Worm (Caenorhabditis elegans): ENCODE results near the gene ZK1290.14.

The ZK1290.14 gene

ce11 chrII:7560844-7561243, 5.5 kb upstream of the ZK1290.14 start:
- TF ChIP-seq him-1 (tag; optimal IDR thresholded peaks at IDR 0.05) (no peak), W03F9.2 (tag; optimal IDR thresholded peaks at IDR 0.05) (no peak), dao-5 (tag; optimal IDR thresholded peaks at IDR 0.05) (no peak)

ce11 chrII:7558864-7559263, 3.5 kb upstream of the ZK1290.14 start:
- TF ChIP-seq W03F9.2 (tag; optimal IDR thresholded peaks at IDR 0.05): no peak
- TF ChIP-seq dao-5 (tag; optimal IDR thresholded peaks at IDR 0.05): no peak
- TF ChIP-seq him-1 (tag; optimal IDR thresholded peaks at IDR 0.05): no peak

DNA sequence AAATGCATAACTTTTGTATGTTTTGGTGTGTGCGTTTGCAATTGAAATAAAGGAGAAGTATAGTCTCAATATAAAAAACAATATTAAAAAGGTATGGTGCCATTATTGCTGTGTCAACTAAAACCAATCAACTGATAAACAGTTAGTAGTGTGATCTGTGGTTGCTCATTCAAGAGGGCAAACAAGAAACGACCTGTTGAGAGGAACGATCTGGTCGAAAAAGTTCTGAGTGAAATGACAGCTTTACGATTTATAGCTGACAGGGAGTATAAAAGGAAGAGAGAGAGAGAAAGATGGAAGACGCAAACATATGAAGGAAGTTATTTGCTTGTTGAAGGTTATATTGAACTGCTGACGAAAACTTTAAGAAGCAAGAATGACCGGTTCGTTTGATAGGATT, 2.6 kb upstream of the ZK1290.14 start:
- TF ChIP-seq dao-5 (tag; optimal IDR thresholded peaks at IDR 0.05) (no peak), W03F9.2 (tag; optimal IDR thresholded peaks at IDR 0.05) (no peak), him-1 (tag; optimal IDR thresholded peaks at IDR 0.05) (no peak)

DNA sequence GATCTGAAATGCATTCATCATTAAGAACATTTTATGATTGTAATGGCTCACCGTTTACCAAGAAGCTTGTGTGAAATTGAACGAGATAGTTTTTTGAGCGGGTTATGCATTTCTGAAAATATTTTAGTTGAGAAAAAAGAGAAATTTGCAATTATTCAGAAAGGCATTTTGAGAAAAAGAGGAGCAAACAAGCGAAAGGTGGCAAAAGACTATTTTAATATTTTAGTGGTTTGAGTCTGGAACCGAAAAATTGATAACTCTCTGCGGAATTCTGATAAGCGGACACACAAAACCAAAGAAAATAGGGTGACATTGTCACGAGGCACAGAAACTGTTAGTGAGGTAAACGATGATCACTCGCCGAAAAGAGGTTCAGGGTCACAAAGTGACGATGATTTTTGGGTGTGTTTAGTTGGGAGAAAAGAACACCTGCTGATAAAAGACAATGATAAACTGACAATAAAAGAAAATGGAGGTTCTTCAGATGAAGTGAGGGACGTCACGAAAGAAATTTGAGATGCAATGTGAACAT, 610 bp downstream of the ZK1290.14 start:
- TF ChIP-seq him-1 (tag; optimal IDR thresholded peaks at IDR 0.05) (no peak), dao-5 (tag; optimal IDR thresholded peaks at IDR 0.05) (no peak), W03F9.2 (tag; optimal IDR thresholded peaks at IDR 0.05) (peak; percentile 11)

DNA sequence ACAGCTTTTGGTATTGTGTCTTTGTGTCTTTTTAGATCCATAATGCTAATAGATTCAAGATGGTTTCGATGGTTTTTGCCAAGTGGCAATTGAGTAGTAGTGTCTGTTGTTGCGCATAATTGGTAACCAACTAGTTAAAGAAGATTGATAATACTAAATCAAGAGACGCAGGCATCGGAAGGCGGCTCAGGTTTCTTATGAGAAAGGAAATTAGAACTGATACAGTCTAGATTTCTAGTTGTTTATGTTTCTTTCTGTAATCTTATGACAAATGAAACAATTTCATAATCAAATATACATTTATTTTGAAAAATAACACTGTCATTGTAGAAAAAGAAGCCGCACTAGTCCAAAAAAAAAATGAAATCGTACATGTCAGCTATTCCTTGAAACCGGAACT, 1.6 kb downstream of the ZK1290.14 start, which contains the start of gene ZK1290.10:
Gene ZK1290.10, minus strand, starts transcription at position 101 of the 400 bp plus-strand sequence.
- TF ChIP-seq him-1 (tag; optimal IDR thresholded peaks at IDR 0.05): no peak
- TF ChIP-seq dao-5 (tag; optimal IDR thresholded peaks at IDR 0.05): no peak
- no peak for TF ChIP-seq W03F9.2 (tag; optimal IDR thresholded peaks at IDR 0.05)

ce11 chrII:7549035-7549434, 6.4 kb downstream of the ZK1290.14 start, which contains the start of gene tph-1:
TSS of gene tph-1 (plus strand) at chrII:7549335.
- TF ChIP-seq dao-5 (tag; optimal IDR thresholded peaks at IDR 0.05) (no peak), him-1 (tag; optimal IDR thresholded peaks at IDR 0.05) (no peak)

- no peak for TF ChIP-seq him-1 (tag; optimal IDR thresholded peaks at IDR 0.05)
- no peak for TF ChIP-seq W03F9.2 (tag; optimal IDR thresholded peaks at IDR 0.05)
- no peak for TF ChIP-seq dao-5 (tag; optimal IDR thresholded peaks at IDR 0.05)
These were observed 7.3 kb downstream of the ZK1290.14 start, which contains the start of gene fbxa-224 for ce11 chrII:7548044-7548443. TSS of gene fbxa-224 (minus strand) at chrII:7548144.

ce11 chrII:7547269-7547668, 8.1 kb downstream of the ZK1290.14 start:
- TF ChIP-seq dao-5 (tag; optimal IDR thresholded peaks at IDR 0.05): no peak
- TF ChIP-seq him-1 (tag; optimal IDR thresholded peaks at IDR 0.05): no peak
- no peak for TF ChIP-seq W03F9.2 (tag; optimal IDR thresholded peaks at IDR 0.05)

DNA sequence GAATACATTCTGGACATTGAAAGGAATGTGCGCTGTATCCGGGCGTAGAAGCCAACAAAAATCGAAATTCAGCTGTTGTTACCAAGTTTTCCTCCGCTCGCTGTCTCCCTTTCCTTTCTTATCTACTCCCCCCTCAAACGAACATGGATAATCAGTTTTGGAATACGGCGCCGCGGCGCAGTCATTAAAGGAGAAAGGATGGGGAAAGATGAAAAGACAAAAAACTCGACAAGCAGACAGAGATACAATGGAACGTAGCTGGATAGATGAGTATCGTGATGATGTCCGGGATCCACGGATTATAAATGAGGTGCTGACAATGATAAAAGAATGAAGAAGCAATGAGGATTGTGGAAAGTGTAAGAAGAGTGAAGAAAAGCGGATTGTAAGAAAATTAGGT, 10.0 kb downstream of the ZK1290.14 start:
- TF ChIP-seq dao-5 (tag; optimal IDR thresholded peaks at IDR 0.05): no peak
- no peak for TF ChIP-seq W03F9.2 (tag; optimal IDR thresholded peaks at IDR 0.05)
- TF ChIP-seq him-1 (tag; optimal IDR thresholded peaks at IDR 0.05): no peak

- TF ChIP-seq W03F9.2 (tag; optimal IDR thresholded peaks at IDR 0.05): no peak
- no peak for TF ChIP-seq him-1 (tag; optimal IDR thresholded peaks at IDR 0.05)
- TF ChIP-seq dao-5 (tag; optimal IDR thresholded peaks at IDR 0.05): no peak
These were observed 10.6 kb downstream of the ZK1290.14 start for ce11 chrII:7544782-7545181.

ce11 chrII:7543808-7544207, 11.6 kb downstream of the ZK1290.14 start, which contains the start of gene rol-8:
TSS of gene rol-8 (plus strand) at chrII:7544108.
- TF ChIP-seq W03F9.2 (tag; optimal IDR thresholded peaks at IDR 0.05) (no peak), him-1 (tag; optimal IDR thresholded peaks at IDR 0.05) (no peak), dao-5 (tag; optimal IDR thresholded peaks at IDR 0.05) (no peak)

DNA sequence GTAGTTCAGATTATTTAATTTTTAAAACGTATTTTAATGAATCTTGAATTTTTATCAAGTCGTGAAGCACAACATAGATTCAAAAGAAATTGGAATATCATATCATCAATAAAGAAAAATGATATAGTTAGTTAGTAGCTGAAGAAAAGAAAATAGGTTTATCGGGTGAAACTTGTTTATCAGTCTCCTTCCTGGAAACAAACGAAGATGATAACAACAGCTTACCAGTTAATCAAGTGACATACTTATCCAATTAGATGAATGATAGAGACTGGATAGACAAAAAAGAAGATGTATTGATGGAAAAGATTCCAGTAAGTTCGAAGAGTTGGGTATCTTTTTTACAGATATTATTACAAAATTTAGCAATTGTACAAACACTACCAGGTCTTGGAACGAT, 12.4 kb downstream of the ZK1290.14 start:
- TF ChIP-seq W03F9.2 (tag; optimal IDR thresholded peaks at IDR 0.05) (no peak), dao-5 (tag; optimal IDR thresholded peaks at IDR 0.05) (no peak), him-1 (tag; optimal IDR thresholded peaks at IDR 0.05) (no peak)

DNA sequence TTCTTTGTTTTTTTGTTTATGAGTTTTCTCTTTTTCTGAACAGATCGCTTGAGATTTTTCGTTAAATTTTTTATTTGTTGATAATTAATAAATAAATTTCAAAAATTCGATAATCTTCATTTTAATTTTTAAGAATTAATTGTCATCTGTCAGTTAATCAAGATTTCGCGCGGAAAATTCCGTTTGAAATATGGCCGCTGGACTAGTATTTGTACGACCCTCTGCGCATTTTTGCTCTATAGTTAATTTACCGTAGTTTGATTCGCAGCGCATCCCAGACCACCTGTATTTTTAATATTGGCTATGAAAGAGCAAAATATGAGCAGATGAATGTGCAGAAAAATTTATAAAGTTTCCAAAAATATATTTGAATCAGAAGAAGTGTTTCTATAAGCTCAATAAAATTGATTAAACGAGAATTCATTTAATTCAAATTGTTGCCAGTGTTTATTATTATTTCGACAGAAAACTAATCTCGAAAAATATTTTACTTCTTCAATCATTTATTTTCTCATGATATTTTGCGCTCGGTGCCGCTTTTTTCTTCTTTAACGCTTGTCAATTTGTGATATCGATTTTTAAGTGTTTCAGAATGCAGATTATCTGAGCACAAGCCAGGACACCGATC, 17.7 kb downstream of the ZK1290.14 start, which contains the start of gene nfi-1:
Gene nfi-1, plus strand, starts transcription at position 578 of the 628 bp plus-strand sequence.
- TF ChIP-seq him-1 (tag; optimal IDR thresholded peaks at IDR 0.05) (no peak), W03F9.2 (tag; optimal IDR thresholded peaks at IDR 0.05) (no peak), dao-5 (tag; optimal IDR thresholded peaks at IDR 0.05) (no peak)

DNA sequence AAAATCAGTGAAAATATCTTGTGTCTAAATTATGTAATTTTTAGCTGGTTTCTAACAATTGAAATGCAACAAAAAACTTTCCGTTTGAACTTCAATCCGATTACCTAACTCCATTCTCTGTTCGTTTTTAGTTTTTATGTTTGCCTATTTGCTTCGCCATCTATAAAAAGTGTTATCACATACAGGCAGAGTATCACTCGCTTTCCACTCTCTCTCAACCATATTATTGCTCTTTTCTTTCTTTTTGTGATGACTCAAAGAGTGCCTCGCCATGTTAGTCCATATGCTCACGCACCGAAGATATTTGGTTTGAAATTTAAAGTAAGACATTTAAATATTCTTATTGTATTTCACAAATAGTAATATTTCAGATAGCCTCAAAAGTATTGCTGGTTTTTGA, 20.5 kb downstream of the ZK1290.14 start, which contains the start of gene ZK1290.13:
Gene ZK1290.13, plus strand, starts transcription at position 73 of the 400 bp plus-strand sequence.
- TF ChIP-seq dao-5 (tag; optimal IDR thresholded peaks at IDR 0.05): no peak
- TF ChIP-seq W03F9.2 (tag; optimal IDR thresholded peaks at IDR 0.05): no peak
- TF ChIP-seq him-1 (tag; optimal IDR thresholded peaks at IDR 0.05): no peak

Data from whole organism, L4/young adult.